Worm (Caenorhabditis elegans) whole organism, early embryonic: ENCODE results near the gene ncx-8.

Source experiments
- F13C5.2 ChIP-seq: sonication (generic microtip); optimal IDR thresholded peaks from 2 replicates; lab custom pipeline; 2017; ENCODE audit warnings: mild to moderate bottlenecking, missing genetic modification characterization, inconsistent platforms, missing compliant biosample characterization
- ama-1 ChIP-seq: fragments of 150-350 bp; optimal IDR thresholded peaks from 2 replicates; lab custom pipeline; 2014
- pes-1 ChIP-seq: fragments of 200-800 bp; sonication (Bioruptor generic); IDR thresholded peaks from 2 replicates; pipeline ENCODE4 v1.3.6; 2022; ENCODE audit warnings: missing genetic modification reagents, missing genetic modification characterization, missing compliant biosample characterization
- tbx-37 ChIP-seq: fragments of 200-800 bp; sonication (Bioruptor generic); conservative IDR thresholded peaks from 2 replicates; pipeline ENCODE4 v1.3.6; 2022; ENCODE audit warnings: missing genetic modification reagents, missing genetic modification characterization, missing compliant biosample characterization

ce11 chrV:4948635-4949034 is 38.4 kb downstream of the ncx-8 start, which contains the start of gene str-209:
- no peak for TF ChIP-seq ama-1 (lab: Kevin White, UChicago)
- no peak for TF ChIP-seq F13C5.2 (tag; lab: Kevin White, UChicago)
- no peak for TF ChIP-seq pes-1 (GFP tag; lab: Robert Waterston, UW)
- no peak for TF ChIP-seq tbx-37 (GFP tag; lab: Robert Waterston, UW)
